Worm (Caenorhabditis elegans): ENCODE data around the gene rle-1.

- TF ChIP-seq ceh-9 (tag; optimal IDR thresholded peaks at IDR 0.05) = no peak
- TF ChIP-seq nhr-28 (tag; optimal IDR thresholded peaks at IDR 0.05) = no peak
- TF ChIP-seq snpc-4 (tag; optimal IDR thresholded peaks at IDR 0.05) = no peak
- TF ChIP-seq nhr-43 (tag; optimal IDR thresholded peaks at IDR 0.05; ENCODE audit: poor library complexity, severe bottlenecking) = no peak
- no peak for TF ChIP-seq pha-4 (tag; optimal IDR thresholded peaks at IDR 0.05)
- no peak for TF ChIP-seq zag-1 (tag; optimal IDR thresholded peaks at IDR 0.05)
- no peak for TF ChIP-seq jun-1 (tag; optimal IDR thresholded peaks at IDR 0.05)
- TF ChIP-seq nhr-25 (tag; optimal IDR thresholded peaks at IDR 0.05) = no peak
- no peak for TF ChIP-seq fkh-10 (GFP tag; optimal IDR thresholded peaks at IDR 0.05)
- no peak for TF ChIP-seq unc-62 (GFP tag; optimal IDR thresholded peaks at IDR 0.05)
- TF ChIP-seq ztf-11 (tag; optimal IDR thresholded peaks at IDR 0.05) = no peak
These were observed 2.7 kb upstream of the rle-1 start, which contains the start of gene M142.8 for ce11 chrIII:10933331-10933730.

All from whole organism, L3 larva.